Worm (Caenorhabditis elegans) whole organism, early embryonic: ENCODE data around the gene K03H1.11.

Experiments
- B0310.2 ChIP-seq: sonication (generic microtip); optimal IDR thresholded peaks from 2 replicates; lab custom pipeline; 2016; ENCODE audit warnings: mild to moderate bottlenecking, missing genetic modification characterization, missing compliant biosample characterization
- F13C5.2 ChIP-seq: sonication (generic microtip); optimal IDR thresholded peaks from 2 replicates; lab custom pipeline; 2017; ENCODE audit warnings: mild to moderate bottlenecking, missing genetic modification characterization, inconsistent platforms, missing compliant biosample characterization
- aly-1 ChIP-seq: sonication (generic microtip); optimal IDR thresholded peaks from 2 replicates; lab custom pipeline; 2016; ENCODE audit warnings: missing genetic modification characterization, missing compliant biosample characterization
- ama-1 ChIP-seq: fragments of 150-350 bp; optimal IDR thresholded peaks from 2 replicates; lab custom pipeline; 2014
- ceh-13 ChIP-seq: fragments of 200-800 bp; sonication (Bioruptor generic); optimal IDR thresholded peaks from 2 replicates; lab custom pipeline; 2018; ENCODE audit warnings: mild to moderate bottlenecking, missing genetic modification characterization, missing compliant biosample characterization
- ceh-36 ChIP-seq: sonication (generic microtip); optimal IDR thresholded peaks from 2 replicates; lab custom pipeline; 2016; ENCODE audit warnings: missing genetic modification characterization, inconsistent platforms, missing compliant biosample characterization
- ets-7 ChIP-seq: sonication (generic microtip); optimal IDR thresholded peaks from 2 replicates; lab custom pipeline; 2016; ENCODE audit warnings: missing genotype, missing genetic modification characterization, missing compliant biosample characterization
- flt-1 ChIP-seq: fragments of 200-800 bp; sonication (Bioruptor generic); IDR thresholded peaks from 2 replicates; pipeline ENCODE4 v1.3.6; 2022; ENCODE audit warnings: missing genetic modification characterization, missing compliant biosample characterization
- hmbx-1 ChIP-seq: sonication (generic microtip); optimal IDR thresholded peaks from 2 replicates; lab custom pipeline; 2016; ENCODE audit warnings: mild to moderate bottlenecking, missing genetic modification characterization, missing compliant biosample characterization
- hmg-4 ChIP-seq: fragments of 200-800 bp; sonication (Bioruptor generic); optimal IDR thresholded peaks from 2 replicates; lab custom pipeline; 2018; ENCODE audit warnings: mild to moderate bottlenecking, missing genetic modification characterization, missing compliant biosample characterization
- hnd-1 ChIP-seq: sonication (generic microtip); optimal IDR thresholded peaks from 2 replicates; lab custom pipeline; 2016; ENCODE audit warnings: missing genetic modification characterization, missing compliant biosample characterization
- pes-1 ChIP-seq: fragments of 200-800 bp; sonication (Bioruptor generic); IDR thresholded peaks from 2 replicates; pipeline ENCODE4 v1.3.6; 2022; ENCODE audit warnings: missing genetic modification reagents, missing genetic modification characterization, missing compliant biosample characterization
- scrt-1 ChIP-seq: fragments of 200-800 bp; sonication (Bioruptor generic); IDR thresholded peaks from 2 replicates; pipeline ENCODE4 v1.3.6; 2022; ENCODE audit warnings: missing genetic modification characterization, missing compliant biosample characterization
- sea-1 ChIP-seq: fragments of 200-800 bp; sonication (Bioruptor generic); conservative IDR thresholded peaks from 2 replicates; pipeline ENCODE4 v1.3.6; 2022; ENCODE audit warnings: missing genetic modification characterization, missing compliant biosample characterization
- tbx-11 ChIP-seq: fragments of 200-800 bp; sonication (Bioruptor generic); IDR thresholded peaks from 2 replicates; pipeline ENCODE4 v1.3.6; 2022; ENCODE audit warnings: missing genetic modification characterization, missing compliant biosample characterization
- tbx-37 ChIP-seq: fragments of 200-800 bp; sonication (Bioruptor generic); conservative IDR thresholded peaks from 2 replicates; pipeline ENCODE4 v1.3.6; 2022; ENCODE audit warnings: missing genetic modification reagents, missing genetic modification characterization, missing compliant biosample characterization
- tra-4 ChIP-seq: sonication (generic microtip); optimal IDR thresholded peaks from 2 replicates; lab custom pipeline; 2017; ENCODE audit warnings: missing genetic modification characterization, missing compliant biosample characterization

Gene K03H1.11

DNA sequence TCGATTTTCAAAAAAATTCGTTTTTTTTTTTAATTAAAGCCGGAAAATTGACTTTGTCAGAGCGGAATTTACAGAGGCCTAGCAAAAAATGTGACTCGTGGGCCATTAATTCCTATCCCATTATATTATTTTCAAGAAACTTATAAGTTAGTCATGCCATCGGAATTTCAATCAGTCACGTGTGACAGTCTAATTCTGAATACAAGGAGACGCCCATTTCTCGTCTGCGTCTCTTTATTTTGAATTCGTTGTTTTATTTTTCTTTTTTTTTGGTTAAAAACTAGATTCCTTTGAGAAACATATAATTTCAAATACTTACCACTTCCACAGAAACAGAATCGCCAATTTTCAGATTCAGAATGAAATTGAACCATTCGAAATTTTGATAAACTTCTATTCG is 43.0 kb downstream of the K03H1.11 start:
- TF ChIP-seq hnd-1 (tag; lab: Kevin White, UChicago) = no peak
- TF ChIP-seq ama-1 (lab: Kevin White, UChicago) = no peak
- TF ChIP-seq scrt-1 (GFP tag; lab: Robert Waterston, UW) = no peak

DNA sequence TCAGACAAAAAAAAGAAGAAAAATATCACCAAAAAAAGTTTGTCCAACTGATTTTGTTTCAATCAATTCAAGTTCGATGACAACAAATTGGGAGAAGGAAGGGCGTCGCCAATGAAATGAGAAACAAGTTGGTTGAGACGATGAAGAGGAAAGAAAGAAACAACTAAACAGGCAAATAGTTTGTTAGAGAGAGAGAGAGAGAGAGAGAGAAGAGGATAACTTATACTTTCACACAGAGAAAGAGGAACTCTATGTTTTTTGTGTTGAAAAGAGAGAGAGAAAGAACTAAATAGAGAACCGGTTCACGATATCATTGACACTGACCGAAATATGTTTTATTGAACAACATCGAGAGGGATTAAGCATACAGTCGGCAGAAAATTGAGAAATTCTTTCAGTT is 44.2 kb downstream of the K03H1.11 start:
- TF ChIP-seq tbx-11 (GFP tag; lab: Robert Waterston, UW) = no peak
- TF ChIP-seq hmg-4 = no peak
- no peak for TF ChIP-seq B0310.2 (tag; lab: Kevin White, UChicago)
- TF ChIP-seq ama-1 (lab: Kevin White, UChicago) = no peak
- no peak for TF ChIP-seq ceh-36 (tag; lab: Kevin White, UChicago)
- TF ChIP-seq flt-1 (GFP tag; lab: Robert Waterston, UW) = no peak
- no peak for TF ChIP-seq tbx-37
- TF ChIP-seq scrt-1 (GFP tag; lab: Robert Waterston, UW) = no peak

DNA sequence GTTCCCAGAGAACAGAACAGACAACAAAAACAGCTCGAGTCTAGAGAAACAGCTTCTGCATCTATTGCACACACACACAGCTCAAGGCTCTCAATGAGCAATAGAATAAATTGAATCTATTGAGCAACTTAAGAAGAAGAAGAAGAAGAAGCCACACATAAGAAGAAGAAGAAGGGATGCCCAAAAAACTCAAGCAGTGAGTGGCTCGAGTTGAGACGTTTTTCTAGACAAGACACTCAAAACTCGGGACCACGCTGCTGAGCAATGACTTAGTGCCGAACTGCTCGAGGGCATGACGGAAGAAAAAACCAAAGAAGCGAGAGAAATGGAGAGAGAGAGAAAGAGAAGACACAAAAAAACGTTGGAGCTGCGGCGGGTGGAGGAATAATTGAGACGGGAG is 46.5 kb downstream of the K03H1.11 start:
- TF ChIP-seq tbx-37 (no peak), ceh-13 (GFP tag; lab: Kevin White, UChicago) (no peak), hmbx-1 (tag; lab: Kevin White, UChicago) (no peak), pes-1 (GFP tag; lab: Robert Waterston, UW) (no peak), hmg-4 (no peak), ama-1 (lab: Kevin White, UChicago) (no peak), aly-1 (tag; lab: Kevin White, UChicago) (no peak), scrt-1 (GFP tag; lab: Robert Waterston, UW) (no peak), tra-4 (no peak), ceh-36 (tag; lab: Kevin White, UChicago) (no peak), ets-7 (no peak), sea-1 (no peak), flt-1 (GFP tag; lab: Robert Waterston, UW) (no peak), B0310.2 (tag; lab: Kevin White, UChicago) (no peak), hnd-1 (tag; lab: Kevin White, UChicago) (no peak), tbx-11 (GFP tag; lab: Robert Waterston, UW) (no peak), F13C5.2 (tag; lab: Kevin White, UChicago) (no peak)

DNA sequence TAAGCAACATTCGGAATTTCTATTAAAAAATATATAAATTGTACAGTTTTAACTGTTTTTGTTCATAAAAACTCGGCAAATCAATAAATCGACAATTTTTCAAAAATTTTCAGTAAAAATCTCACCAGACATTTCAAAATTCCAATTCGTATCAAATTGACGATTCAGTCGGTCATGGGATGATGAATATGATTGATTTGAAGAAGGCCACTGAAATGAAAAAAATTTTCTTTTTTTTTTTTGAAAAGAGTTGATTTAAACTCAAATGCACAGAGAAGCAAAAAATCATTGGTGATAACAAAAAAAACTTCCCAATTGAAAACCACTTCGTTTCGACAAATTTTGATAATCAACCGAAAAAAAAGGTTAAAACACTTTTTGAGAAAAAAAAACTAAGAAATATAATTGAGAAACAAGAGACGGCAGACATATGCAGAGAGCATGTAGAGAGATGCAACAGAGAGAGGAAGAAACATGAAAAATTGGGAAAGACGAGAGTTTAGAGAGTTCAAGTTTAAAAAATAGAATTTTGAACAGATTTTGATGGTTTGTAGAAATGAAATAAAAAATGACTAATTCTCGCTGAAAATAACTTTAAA is 48.0 kb downstream of the K03H1.11 start:
- no peak for TF ChIP-seq B0310.2 (tag; lab: Kevin White, UChicago)
